Worm (Caenorhabditis elegans) whole organism, late embryonic: ENCODE data around the gene T22C8.3.

Experiments
- C08G9.2 ChIP-seq: sonication (generic microtip); optimal IDR thresholded peaks from 2 replicates; lab custom pipeline; 2016; ENCODE audit warnings: mild to moderate bottlenecking, missing genetic modification characterization, moderate library complexity, missing compliant biosample characterization
- C38D4.7 ChIP-seq: fragments of 200-800 bp; sonication (Bioruptor generic); optimal IDR thresholded peaks from 2 replicates; lab custom pipeline; 2018; ENCODE audit warnings: mild to moderate bottlenecking, missing genetic modification characterization, moderate library complexity, missing compliant biosample characterization
- ama-1 ChIP-seq: fragments of 150-350 bp; optimal IDR thresholded peaks from 2 replicates; lab custom pipeline; 2014
- ceh-14 ChIP-seq: sonication (generic microtip); optimal IDR thresholded peaks from 2 replicates; lab custom pipeline; 2016; ENCODE audit warnings: missing genotype, missing genetic modification characterization, missing compliant biosample characterization
- ceh-19 ChIP-seq: fragments of 200-800 bp; sonication (Bioruptor generic); optimal IDR thresholded peaks from 2 replicates; lab custom pipeline; 2018; ENCODE audit warnings: mild to moderate bottlenecking, missing genetic modification characterization, missing compliant biosample characterization
- ceh-22 ChIP-seq: sonication (generic microtip); optimal IDR thresholded peaks from 2 replicates; lab custom pipeline; 2017; ENCODE audit warnings: missing biosample characterization, missing genetic modification characterization
- ceh-24 ChIP-seq: sonication (generic microtip); optimal IDR thresholded peaks from 2 replicates; lab custom pipeline; 2016; ENCODE audit warnings: mild to moderate bottlenecking, missing genetic modification characterization, missing compliant biosample characterization
- ceh-31 ChIP-seq: sonication (generic microtip); optimal IDR thresholded peaks from 2 replicates; lab custom pipeline; 2016; ENCODE audit warnings: missing genetic modification characterization, missing compliant biosample characterization
- ceh-34 ChIP-seq: sonication (generic microtip); optimal IDR thresholded peaks from 2 replicates; lab custom pipeline; 2016; ENCODE audit warnings: mild to moderate bottlenecking, missing genetic modification characterization, missing compliant biosample characterization
- ceh-9 ChIP-seq: sonication (generic microtip); optimal IDR thresholded peaks from 2 replicates; lab custom pipeline; 2016; ENCODE audit warnings: mild to moderate bottlenecking, missing genetic modification characterization, inconsistent platforms, missing compliant biosample characterization
- che-1 ChIP-seq: sonication (generic microtip); optimal IDR thresholded peaks from 2 replicates; lab custom pipeline; 2016; ENCODE audit warnings: mild to moderate bottlenecking, missing genetic modification characterization, missing compliant biosample characterization
- dmd-4 ChIP-seq: sonication (generic microtip); optimal IDR thresholded peaks from 2 replicates; lab custom pipeline; 2016; ENCODE audit warnings: borderline replicate concordance, missing genetic modification characterization, missing compliant biosample characterization
- dve-1 ChIP-seq: sonication (generic microtip); optimal IDR thresholded peaks from 2 replicates; lab custom pipeline; 2017; ENCODE audit warnings: antibody characterized with exemption, mild to moderate bottlenecking, missing genetic modification characterization, missing compliant biosample characterization
- elt-2 ChIP-seq: sonication (generic microtip); optimal IDR thresholded peaks from 2 replicates; lab custom pipeline; 2016; ENCODE audit warnings: missing genetic modification reagents, missing genetic modification characterization, missing compliant biosample characterization
- ets-4 ChIP-seq: sonication (generic microtip); optimal IDR thresholded peaks from 2 replicates; lab custom pipeline; 2016; ENCODE audit warnings: missing genetic modification characterization, missing compliant biosample characterization
- fax-1 ChIP-seq: sonication (generic microtip); optimal IDR thresholded peaks from 2 replicates; lab custom pipeline; 2016; ENCODE audit warnings: missing genotype, missing genetic modification characterization, missing compliant biosample characterization
- fkh-10 ChIP-seq: fragments of 150-350 bp; optimal IDR thresholded peaks from 2 replicates; lab custom pipeline; 2014; ENCODE audit warnings: missing biosample characterization, missing genetic modification reagents, missing genetic modification characterization
- fkh-6 ChIP-seq: sonication (generic microtip); optimal IDR thresholded peaks from 2 replicates; lab custom pipeline; 2016; ENCODE audit warnings: missing genetic modification characterization, missing compliant biosample characterization
- gmeb-2 ChIP-seq: sonication (generic microtip); optimal IDR thresholded peaks from 2 replicates; lab custom pipeline; 2016; ENCODE audit warnings: missing genetic modification characterization, inconsistent platforms, missing compliant biosample characterization
- hlh-13 ChIP-seq: fragments of 200-800 bp; sonication (Bioruptor generic); optimal IDR thresholded peaks from 2 replicates; lab custom pipeline; 2018; ENCODE audit warnings: mild to moderate bottlenecking, missing genetic modification characterization, missing compliant biosample characterization
- hlh-15 ChIP-seq: sonication (generic microtip); optimal IDR thresholded peaks from 2 replicates; lab custom pipeline; 2016; ENCODE audit warnings: missing genetic modification characterization, missing compliant biosample characterization
- hlh-30 ChIP-seq: sonication (generic microtip); optimal IDR thresholded peaks from 2 replicates; lab custom pipeline; 2017; ENCODE audit warnings: antibody characterized with exemption, missing genetic modification characterization, missing compliant biosample characterization; ENCODE audit not compliant: insufficient read depth
- hlh-6 ChIP-seq: sonication (generic microtip); optimal IDR thresholded peaks from 2 replicates; lab custom pipeline; 2016; ENCODE audit warnings: missing genotype, missing genetic modification characterization, missing compliant biosample characterization
- hlh-8 ChIP-seq: sonication (generic microtip); optimal IDR thresholded peaks from 2 replicates; lab custom pipeline; 2016; ENCODE audit warnings: missing genotype, missing genetic modification characterization, missing compliant biosample characterization
- lim-6 ChIP-seq: sonication (generic microtip); optimal IDR thresholded peaks from 2 replicates; lab custom pipeline; 2016; ENCODE audit warnings: missing genetic modification characterization, missing compliant biosample characterization
- madf-2 ChIP-seq: sonication (generic microtip); optimal IDR thresholded peaks from 2 replicates; lab custom pipeline; 2017; ENCODE audit warnings: missing genetic modification characterization, missing compliant biosample characterization
- mec-3 ChIP-seq: sonication (generic microtip); optimal IDR thresholded peaks from 2 replicates; lab custom pipeline; 2016; ENCODE audit warnings: borderline replicate concordance, missing genetic modification characterization, missing compliant biosample characterization
- nfya-1 ChIP-seq: sonication (generic microtip); optimal IDR thresholded peaks from 2 replicates; lab custom pipeline; 2017; ENCODE audit warnings: missing genetic modification characterization, mild to moderate bottlenecking, missing compliant biosample characterization, antibody characterized with exemption, moderate library complexity
- nhr-11 ChIP-seq: fragments of 150-350 bp; optimal IDR thresholded peaks from 2 replicates; lab custom pipeline; 2014; ENCODE audit warnings: missing biosample characterization, missing genetic modification characterization
- nhr-232 ChIP-seq: sonication (generic microtip); optimal IDR thresholded peaks from 2 replicates; lab custom pipeline; 2016; ENCODE audit warnings: missing genetic modification characterization, missing compliant biosample characterization
- odd-2 ChIP-seq: sonication (generic microtip); optimal IDR thresholded peaks from 2 replicates; lab custom pipeline; 2017; ENCODE audit warnings: antibody characterized with exemption, mild to moderate bottlenecking, missing genetic modification characterization, missing compliant biosample characterization
- pha-2 ChIP-seq: sonication (generic microtip); optimal IDR thresholded peaks from 2 replicates; lab custom pipeline; 2017; ENCODE audit warnings: mild to moderate bottlenecking, missing genetic modification characterization, missing compliant biosample characterization
- ref-2 ChIP-seq: sonication (generic microtip); optimal IDR thresholded peaks from 2 replicates; lab custom pipeline; 2016; ENCODE audit warnings: missing genetic modification characterization, missing compliant biosample characterization
- ttx-3 ChIP-seq: sonication (generic microtip); optimal IDR thresholded peaks from 2 replicates; lab custom pipeline; 2016; ENCODE audit warnings: missing genetic modification reagents, missing genetic modification characterization, missing compliant biosample characterization
- unc-42 ChIP-seq: sonication (generic microtip); optimal IDR thresholded peaks from 2 replicates; lab custom pipeline; 2016; ENCODE audit warnings: missing genotype, missing genetic modification characterization, missing compliant biosample characterization
- unc-86 ChIP-seq: sonication (generic microtip); optimal IDR thresholded peaks from 2 replicates; lab custom pipeline; 2016; ENCODE audit warnings: missing genetic modification characterization, missing compliant biosample characterization
- ztf-16 ChIP-seq: sonication (generic microtip); optimal IDR thresholded peaks from 2 replicates; lab custom pipeline; 2017; ENCODE audit warnings: missing genetic modification characterization, missing compliant biosample characterization

Gene T22C8.3

ce11 chrII:8610585-8610984 is 11.2 kb downstream of the T22C8.3 start:
- TF ChIP-seq nhr-11 (tag; lab: Kevin White, UChicago) (no peak), pha-2 (tag; lab: Kevin White, UChicago) (no peak), elt-2 (tag; lab: Kevin White, UChicago) (no peak), hlh-6 (tag; lab: Kevin White, UChicago) (no peak)

- no peak for TF ChIP-seq gmeb-2 (tag; lab: Kevin White, UChicago)
- TF ChIP-seq odd-2 (tag; lab: Kevin White, UChicago): no peak
- TF ChIP-seq ttx-3 (tag; lab: Kevin White, UChicago): no peak
- no peak for TF ChIP-seq unc-42
- TF ChIP-seq ceh-19: no peak
- TF ChIP-seq, all 69 proteins: peak for 0
These were observed 11.7 kb downstream of the T22C8.3 start, which contains the start of gene F28C6.9 for ce11 chrII:8610085-8610484. Gene F28C6.9, minus strand, starts transcription at chrII:8610185.

ce11 chrII:8607662-8608061 is 14.1 kb downstream of the T22C8.3 start, which contains the start of gene F28C6.10:
Gene F28C6.10, plus strand, starts transcription at chrII:8607962.
- TF ChIP-seq ceh-34: no peak
- no peak for TF ChIP-seq dve-1 (tag; lab: Kevin White, UChicago)
- no peak for TF ChIP-seq ceh-22 (tag; lab: Kevin White, UChicago)
- no peak for TF ChIP-seq gmeb-2 (tag; lab: Kevin White, UChicago)
- no peak for TF ChIP-seq ztf-16 (tag; lab: Kevin White, UChicago)
- no peak for TF ChIP-seq ceh-24 (tag; lab: Kevin White, UChicago)
- TF ChIP-seq hlh-30: no peak
- no peak for TF ChIP-seq nhr-11 (tag; lab: Kevin White, UChicago)
- no peak for TF ChIP-seq fkh-10
- TF ChIP-seq hlh-15 (tag; lab: Kevin White, UChicago): no peak
- no peak for TF ChIP-seq ref-2 (tag; lab: Kevin White, UChicago)
- no peak for TF ChIP-seq ets-4 (tag; lab: Kevin White, UChicago)
- no peak for TF ChIP-seq lim-6 (tag; lab: Kevin White, UChicago)
- no peak for TF ChIP-seq che-1 (tag; lab: Kevin White, UChicago)
- TF ChIP-seq madf-2 (tag; lab: Kevin White, UChicago): no peak
- no peak for TF ChIP-seq unc-86 (tag; lab: Kevin White, UChicago)
- TF ChIP-seq hlh-13 (GFP tag; lab: Kevin White, UChicago): no peak
- no peak for TF ChIP-seq mec-3 (tag; lab: Kevin White, UChicago)

ce11 chrII:8606549-8606948 is 15.2 kb downstream of the T22C8.3 start, which contains the start of gene F28C6.8:
Gene F28C6.8, plus strand, starts transcription at chrII:8606849.
- TF ChIP-seq C08G9.2 (tag; lab: Kevin White, UChicago): no peak
- TF ChIP-seq hlh-13 (GFP tag; lab: Kevin White, UChicago): no peak
- no peak for TF ChIP-seq fax-1 (tag; lab: Kevin White, UChicago)
- no peak for TF ChIP-seq ceh-19
- no peak for TF ChIP-seq C38D4.7 (GFP tag; lab: Kevin White, UChicago)
- no peak for TF ChIP-seq dmd-4
- TF ChIP-seq ama-1 (lab: Kevin White, UChicago): no peak
- no peak for TF ChIP-seq ceh-14
- TF ChIP-seq ceh-31 (tag; lab: Kevin White, UChicago): no peak
- no peak for TF ChIP-seq fkh-10
- no peak for TF ChIP-seq fkh-6
- no peak for TF ChIP-seq hlh-8 (tag; lab: Kevin White, UChicago)
- TF ChIP-seq, all 69 proteins: peak for 0

ce11 chrII:8603567-8604359 is 18.0 kb downstream of the T22C8.3 start, which contains the start of gene suf-1:
Gene suf-1, plus strand, starts transcription at chrII:8603846.
- TF ChIP-seq nhr-232 (tag; lab: Kevin White, UChicago) (no peak), ama-1 (lab: Kevin White, UChicago) (peak; percentile 65), nfya-1 (peak; percentile 31), C38D4.7 (GFP tag; lab: Kevin White, UChicago) (no peak), unc-42 (peak; percentile 48), ceh-9 (tag; lab: Kevin White, UChicago) (no peak), nhr-11 (tag; lab: Kevin White, UChicago) (no peak)
